Fruit fly (Drosophila melanogaster): ENCODE measurements around the gene emei.

dm6 chr3L:11102930-11103329 is 6.6 kb upstream of the emei start, which contains the start of gene Elo68alpha:
- TF ChIP-seq pan (optimal IDR thresholded peaks at IDR 0.05) (no peak), Dll (optimal IDR thresholded peaks at IDR 0.05) (no peak), usp (GFP tag; optimal IDR thresholded peaks at IDR 0.05) (no peak)

All from whole organism.